Worm (Caenorhabditis elegans): ENCODE data around the gene C35A5.5.

DNA sequence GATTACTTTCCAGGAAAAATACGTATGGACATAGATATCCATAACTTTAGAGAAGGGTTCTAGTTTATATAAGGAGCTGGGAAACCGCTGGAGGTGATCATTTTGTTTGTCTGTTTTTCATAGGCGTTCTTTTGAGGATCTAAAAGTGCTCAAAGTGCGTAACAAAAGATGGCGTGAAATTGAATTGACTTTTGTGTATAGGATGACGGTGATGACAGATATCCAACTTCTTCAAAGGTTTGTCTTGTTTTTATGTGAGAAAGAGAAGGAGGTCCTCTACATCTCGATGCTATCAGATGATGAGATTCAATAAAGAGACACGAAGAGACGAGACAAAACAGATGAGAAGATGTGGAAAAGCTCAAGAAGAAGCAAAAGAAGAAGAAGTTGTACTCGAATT lies 11.0 kb downstream of the C35A5.5 start:
- no peak for TF ChIP-seq ref-1 (GFP tag; conservative IDR thresholded peaks at IDR 0.05)
- no peak for TF ChIP-seq klf-2 (GFP tag; conservative IDR thresholded peaks at IDR 0.05)
- TF ChIP-seq tab-1 (GFP tag; IDR thresholded peaks at IDR 0.05) = no peak
- TF ChIP-seq ztf-23 (GFP tag; IDR thresholded peaks at IDR 0.05) = no peak
- no peak for TF ChIP-seq flt-1 (GFP tag; IDR thresholded peaks at IDR 0.05)
- TF ChIP-seq T22C8.4 (GFP tag; IDR thresholded peaks at IDR 0.05) = no peak
- no peak for TF ChIP-seq med-1 (GFP tag; optimal IDR thresholded peaks at IDR 0.05; ENCODE audit: insufficient read depth)
- no peak for TF ChIP-seq cog-1 (tag; optimal IDR thresholded peaks at IDR 0.05)
